Worm (Caenorhabditis elegans): ENCODE measurements around the gene srx-76.

DNA sequence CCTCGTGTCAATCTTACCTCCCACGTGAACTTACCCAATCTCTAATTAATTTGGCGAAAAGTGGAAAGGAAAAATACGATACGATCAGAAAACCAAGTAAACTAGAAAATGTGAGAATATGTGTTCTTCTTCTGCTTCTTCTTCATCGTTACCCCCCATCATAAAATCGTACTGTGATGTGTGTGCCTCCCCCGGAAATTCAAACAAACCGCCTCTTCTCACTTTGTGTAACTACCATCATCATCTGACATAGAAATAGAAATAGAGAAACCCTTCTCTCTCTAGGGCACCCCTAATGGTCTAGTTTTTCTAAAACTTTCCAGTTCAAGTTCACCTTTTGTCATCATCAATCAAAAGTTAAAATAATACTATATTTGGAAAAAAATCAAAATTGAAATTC is 33.9 kb upstream of the srx-76 start:
- TF ChIP-seq hmg-4 (GFP tag; optimal IDR thresholded peaks at IDR 0.05) (no peak), ceh-13 (GFP tag; optimal IDR thresholded peaks at IDR 0.05) (no peak)

Data from whole organism, early embryonic.